Worm (Caenorhabditis elegans) whole organism, late embryonic: ENCODE data around the gene R05G6.10.

ENCODE experiments used
- elt-2 ChIP-seq: sonication (generic microtip); optimal IDR thresholded peaks from 2 replicates; lab custom pipeline; 2016; ENCODE audit warnings: missing genetic modification reagents, missing genetic modification characterization, missing compliant biosample characterization
- nhr-11 ChIP-seq: fragments of 150-350 bp; optimal IDR thresholded peaks from 2 replicates; lab custom pipeline; 2014; ENCODE audit warnings: missing biosample characterization, missing genetic modification characterization
- pag-3 ChIP-seq: sonication (generic microtip); optimal IDR thresholded peaks from 2 replicates; lab custom pipeline; 2016; ENCODE audit warnings: missing compliant biosample characterization, missing genetic modification characterization, borderline replicate concordance
- pha-4 ChIP-seq: fragments of 150-350 bp; optimal IDR thresholded peaks from 2 replicates; lab custom pipeline; 2018; ENCODE audit warnings: missing biosample characterization, missing genetic modification reagents, missing genetic modification characterization
- sox-2 ChIP-seq: fragments of 200-800 bp; sonication (Bioruptor generic); IDR thresholded peaks from 2 replicates; pipeline ENCODE4 v1.3.6; 2022; ENCODE audit warnings: missing genetic modification reagents, missing genetic modification characterization, missing compliant biosample characterization
- zip-5 ChIP-seq: sonication (generic microtip); optimal IDR thresholded peaks from 2 replicates; lab custom pipeline; 2016; ENCODE audit warnings: missing genetic modification characterization, missing compliant biosample characterization

ce11 chrIV:7501337-7501736 is 41.0 kb downstream of the R05G6.10 start, which contains the start of gene F55G1.15:
- TF ChIP-seq sox-2 (GFP tag; lab: Robert Waterston, UW) (no peak), zip-5 (tag; lab: Kevin White, UChicago) (no peak), pag-3 (no peak), nhr-11 (tag; lab: Kevin White, UChicago) (no peak), elt-2 (tag; lab: Kevin White, UChicago) (no peak), pha-4 (tag; lab: Kevin White, UChicago) (no peak)
